Worm (Caenorhabditis elegans): Measurements from ENCODE around the gene mltn-13.
A peak's percentile ranks its signal among the peaks of the same experiment; 100 is the strongest.

mltn-13 gene

ce11 chrX:4453820-4454219, 5.6 kb upstream of the mltn-13 start, which contains the start of gene F02E8.4:
TSS of gene F02E8.4 (plus strand) at chrX:4454120.
- no peak for TF ChIP-seq ceh-19 (GFP tag; optimal IDR thresholded peaks at IDR 0.05)
- TF ChIP-seq che-1 (tag; optimal IDR thresholded peaks at IDR 0.05), result no peak
- TF ChIP-seq ceh-14 (tag; optimal IDR thresholded peaks at IDR 0.05), result no peak
- no peak for TF ChIP-seq ets-4 (tag; optimal IDR thresholded peaks at IDR 0.05)
- no peak for TF ChIP-seq sox-4 (tag; optimal IDR thresholded peaks at IDR 0.05)
- TF ChIP-seq ceh-18 (tag; optimal IDR thresholded peaks at IDR 0.05), result no peak
- TF ChIP-seq K09A11.1 (tag; optimal IDR thresholded peaks at IDR 0.05; ENCODE audit: insufficient read depth), result no peak
- no peak for TF ChIP-seq ceh-9 (tag; optimal IDR thresholded peaks at IDR 0.05)
- no peak for TF ChIP-seq odd-2 (tag; optimal IDR thresholded peaks at IDR 0.05)

DNA sequence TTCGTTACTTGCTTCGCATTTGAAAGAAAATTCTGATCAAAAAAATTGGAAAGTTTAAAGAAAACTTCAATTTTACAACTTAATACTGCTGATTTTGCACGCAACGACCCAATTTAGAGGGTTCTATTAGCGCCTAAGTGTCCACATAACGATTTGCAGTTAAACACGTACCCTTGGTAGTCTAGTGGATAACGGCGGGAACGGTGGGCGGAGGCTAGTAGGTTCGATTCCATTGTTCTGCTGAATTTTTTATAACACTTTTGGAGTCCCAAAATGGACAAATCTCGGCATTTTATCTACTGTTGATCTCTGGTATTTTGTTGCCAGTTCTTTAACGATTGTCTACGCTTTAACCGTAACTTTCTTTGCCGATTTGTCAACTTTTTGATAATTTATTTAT, 4.9 kb upstream of the mltn-13 start:
- TF ChIP-seq ztf-16 (tag; optimal IDR thresholded peaks at IDR 0.05) (no peak), fkh-6 (tag; optimal IDR thresholded peaks at IDR 0.05) (no peak), elt-2 (tag; optimal IDR thresholded peaks at IDR 0.05) (no peak), gmeb-2 (tag; optimal IDR thresholded peaks at IDR 0.05) (no peak), nhr-11 (tag; optimal IDR thresholded peaks at IDR 0.05) (no peak), fkh-10 (GFP tag; optimal IDR thresholded peaks at IDR 0.05) (no peak), ceh-9 (tag; optimal IDR thresholded peaks at IDR 0.05) (no peak), hlh-15 (tag; optimal IDR thresholded peaks at IDR 0.05) (no peak), ceh-45 (GFP tag; IDR thresholded peaks at IDR 0.05) (no peak), dve-1 (tag; optimal IDR thresholded peaks at IDR 0.05) (no peak)

- no peak for TF ChIP-seq ceh-22 (tag; optimal IDR thresholded peaks at IDR 0.05)
- no peak for TF ChIP-seq npax-4 (tag; optimal IDR thresholded peaks at IDR 0.05)
- no peak for TF ChIP-seq gmeb-2 (tag; optimal IDR thresholded peaks at IDR 0.05)
- no peak for TF ChIP-seq elt-2 (tag; optimal IDR thresholded peaks at IDR 0.05)
- TF ChIP-seq unc-3 (GFP tag; conservative IDR thresholded peaks at IDR 0.05), result no peak
- no peak for TF ChIP-seq unc-3 (tag; optimal IDR thresholded peaks at IDR 0.05)
- no peak for TF ChIP-seq rnt-1 (tag; optimal IDR thresholded peaks at IDR 0.05)
- no peak for TF ChIP-seq tbx-2 (tag; optimal IDR thresholded peaks at IDR 0.05)
- TF ChIP-seq pha-4 (tag; optimal IDR thresholded peaks at IDR 0.05), result no peak
- no peak for TF ChIP-seq tbx-7 (tag; optimal IDR thresholded peaks at IDR 0.05)
- no peak for TF ChIP-seq ceh-2 (tag; optimal IDR thresholded peaks at IDR 0.05)
- no peak for TF ChIP-seq hlh-13 (GFP tag; optimal IDR thresholded peaks at IDR 0.05)
- TF ChIP-seq lin-11 (tag; optimal IDR thresholded peaks at IDR 0.05), result no peak
- no peak for TF ChIP-seq unc-42 (tag; optimal IDR thresholded peaks at IDR 0.05)
- TF ChIP-seq fkh-6 (tag; optimal IDR thresholded peaks at IDR 0.05), result no peak
- TF ChIP-seq K09A11.1 (tag; optimal IDR thresholded peaks at IDR 0.05; ENCODE audit: insufficient read depth), result no peak
- TF ChIP-seq eyg-1 (tag; optimal IDR thresholded peaks at IDR 0.05), result no peak
These were observed 3.8 kb upstream of the mltn-13 start for ce11 chrX:4451936-4452335.

ce11 chrX:4444843-4445242, 3.3 kb downstream of the mltn-13 start:
- TF ChIP-seq sdc-2 (tag; optimal IDR thresholded peaks at IDR 0.05) (no peak), ttx-3 (tag; optimal IDR thresholded peaks at IDR 0.05) (no peak), lin-11 (tag; optimal IDR thresholded peaks at IDR 0.05) (peak; percentile 4), ceh-19 (GFP tag; optimal IDR thresholded peaks at IDR 0.05) (no peak), che-1 (tag; optimal IDR thresholded peaks at IDR 0.05) (peak; percentile 21), hlh-6 (tag; optimal IDR thresholded peaks at IDR 0.05) (no peak), elt-2 (tag; optimal IDR thresholded peaks at IDR 0.05) (peak; percentile 15), nfya-1 (tag; optimal IDR thresholded peaks at IDR 0.05) (peak; percentile 7), eyg-1 (tag; optimal IDR thresholded peaks at IDR 0.05) (no peak), unc-86 (tag; optimal IDR thresholded peaks at IDR 0.05) (no peak), ceh-31 (tag; optimal IDR thresholded peaks at IDR 0.05) (no peak), ceh-6 (GFP tag; optimal IDR thresholded peaks at IDR 0.05) (peak; percentile 8), ceh-34 (tag; optimal IDR thresholded peaks at IDR 0.05) (peak; percentile 8), ceh-9 (tag; optimal IDR thresholded peaks at IDR 0.05) (no peak), ceh-22 (tag; optimal IDR thresholded peaks at IDR 0.05) (no peak), fkh-10 (GFP tag; optimal IDR thresholded peaks at IDR 0.05) (no peak), F13H6.1 (tag; optimal IDR thresholded peaks at IDR 0.05) (no peak), ceh-18 (tag; optimal IDR thresholded peaks at IDR 0.05) (no peak)

Data from whole organism, late embryonic.